Fruit fly (Drosophila melanogaster) whole organism, embryonic: ENCODE results near the gene Targ1.

Experiments used
- B-H1 ChIP-seq: fragments of 200-800 bp; sonication (Bioruptor generic); IDR thresholded peaks from 3 replicates; pipeline ENCODE4 v1.3.6; 2022; ENCODE audit warnings: missing biosample characterization, missing genetic modification characterization
- Bteb2 ChIP-seq: fragments of 200-800 bp; sonication (Bioruptor generic); optimal IDR thresholded peaks from 2 replicates; lab custom pipeline; 2016; ENCODE audit warnings: missing biosample characterization, missing genetic modification characterization
- CG10147 ChIP-seq: fragments of 200-800 bp; sonication (Bioruptor generic); optimal IDR thresholded peaks from 2 replicates; lab custom pipeline; 2019; ENCODE audit warnings: missing biosample characterization, mild to moderate bottlenecking, missing genetic modification characterization, moderate library complexity
- CG10462 ChIP-seq: fragments of 200-800 bp; sonication (Bioruptor generic); optimal IDR thresholded peaks from 2 replicates; lab custom pipeline; 2016; ENCODE audit warnings: missing biosample characterization, missing genetic modification characterization
- CG10565 ChIP-seq: fragments of 200-800 bp; sonication (Bioruptor generic); optimal IDR thresholded peaks from 3 replicates; lab custom pipeline; 2016; ENCODE audit warnings: missing biosample characterization, mild to moderate bottlenecking, missing genetic modification characterization
- CG11247 ChIP-seq: fragments of 200-800 bp; sonication (Bioruptor generic); IDR thresholded peaks from 2 replicates; pipeline ENCODE4 v1.3.6; 2022; ENCODE audit warnings: missing biosample characterization, missing genetic modification characterization
- CG11398 ChIP-seq: fragments of 200-800 bp; sonication (Bioruptor generic); optimal IDR thresholded peaks from 2 replicates; lab custom pipeline; 2016; ENCODE audit warnings: missing biosample characterization, missing genetic modification characterization
- CG11504 ChIP-seq: fragments of 200-800 bp; sonication (Bioruptor generic); optimal IDR thresholded peaks from 3 replicates; lab custom pipeline; 2019; ENCODE audit warnings: missing biosample characterization, mild to moderate bottlenecking, missing genetic modification characterization, moderate library complexity
- CG13123 ChIP-seq: fragments of 200-800 bp; sonication (Bioruptor generic); optimal IDR thresholded peaks from 2 replicates; lab custom pipeline; 2016; ENCODE audit warnings: missing biosample characterization, missing genetic modification characterization
- CG13424 ChIP-seq: fragments of 200-800 bp; sonication (Bioruptor generic); optimal IDR thresholded peaks from 2 replicates; lab custom pipeline; 2019; ENCODE audit warnings: missing biosample characterization, mild to moderate bottlenecking, missing genetic modification characterization, moderate library complexity
- CG14710 ChIP-seq: fragments of 200-800 bp; sonication (Bioruptor generic); optimal IDR thresholded peaks from 3 replicates; lab custom pipeline; 2019; ENCODE audit warnings: missing biosample characterization, mild to moderate bottlenecking, missing genetic modification characterization, moderate library complexity
- CG15514 ChIP-seq: fragments of 200-800 bp; sonication (Bioruptor generic); optimal IDR thresholded peaks from 3 replicates; lab custom pipeline; 2017; ENCODE audit warnings: missing biosample characterization, missing genetic modification characterization, mild to moderate bottlenecking, moderate library complexity, missing genetic modification reagents
- CG17802 ChIP-seq: fragments of 200-800 bp; sonication (Bioruptor generic); optimal IDR thresholded peaks from 2 replicates; lab custom pipeline; 2018; ENCODE audit warnings: missing biosample characterization, mild to moderate bottlenecking, missing genetic modification characterization, moderate library complexity
- CG1792 ChIP-seq: fragments of 200-800 bp; sonication (Bioruptor generic); optimal IDR thresholded peaks from 2 replicates; lab custom pipeline; 2016; ENCODE audit warnings: missing biosample characterization, missing genetic modification characterization
- CG18599 ChIP-seq: fragments of 200-800 bp; sonication (Bioruptor generic); optimal IDR thresholded peaks from 3 replicates; lab custom pipeline; 2017; ENCODE audit warnings: missing biosample characterization, missing genetic modification characterization, mild to moderate bottlenecking, moderate library complexity, missing genetic modification reagents
- CG2712 ChIP-seq: fragments of 200-800 bp; optimal IDR thresholded peaks from 3 replicates; lab custom pipeline; 2019; ENCODE audit warnings: missing biosample characterization, mild to moderate bottlenecking, missing genetic modification characterization, moderate library complexity
- CG32772 ChIP-seq: fragments of 200-800 bp; sonication (Bioruptor generic); IDR thresholded peaks from 2 replicates; pipeline ENCODE4 v1.3.6; 2022; ENCODE audit warnings: missing biosample characterization, missing genetic modification characterization
- CG4617 ChIP-seq: fragments of 200-800 bp; sonication (Bioruptor generic); optimal IDR thresholded peaks from 3 replicates; lab custom pipeline; 2016; ENCODE audit warnings: missing biosample characterization, missing genetic modification characterization, borderline replicate concordance
- CG5953 ChIP-seq: fragments of 200-800 bp; sonication (Bioruptor generic); IDR thresholded peaks from 2 replicates; pipeline ENCODE4 v1.3.6; 2022; ENCODE audit warnings: missing biosample characterization, missing genetic modification characterization
- CG7271 ChIP-seq: fragments of 200-800 bp; sonication (Bioruptor generic); optimal IDR thresholded peaks from 2 replicates; lab custom pipeline; 2018; ENCODE audit warnings: missing biosample characterization, mild to moderate bottlenecking, missing genetic modification characterization, moderate library complexity
- CG9876 ChIP-seq: fragments of 200-800 bp; sonication (Bioruptor generic); optimal IDR thresholded peaks from 2 replicates; lab custom pipeline; 2016; ENCODE audit warnings: missing biosample characterization, missing genetic modification characterization
- Dip2 ChIP-seq: fragments of 200-800 bp; sonication (Bioruptor generic); IDR thresholded peaks from 2 replicates; pipeline ENCODE4 v1.3.6; 2022; ENCODE audit warnings: missing biosample characterization, missing genetic modification characterization
- Doc3 ChIP-seq: fragments of 200-800 bp; sonication (Bioruptor generic); IDR thresholded peaks from 3 replicates; pipeline ENCODE4 v1.3.6; 2022; ENCODE audit warnings: missing biosample characterization, missing genetic modification characterization; ENCODE audit not compliant: partially characterized antibody
- Dref ChIP-seq: fragments of 200-800 bp; sonication (Bioruptor generic); IDR thresholded peaks from 2 replicates; pipeline ENCODE4 v1.3.6; 2022; ENCODE audit warnings: missing biosample characterization, missing genetic modification characterization
- H2.0 ChIP-seq: fragments of 200-800 bp; sonication (Bioruptor generic); IDR thresholded peaks from 2 replicates; pipeline ENCODE4 v1.3.6; 2022; ENCODE audit warnings: missing biosample characterization, missing genetic modification characterization
- Hey ChIP-seq: fragments of 200-800 bp; sonication (Bioruptor generic); optimal IDR thresholded peaks from 3 replicates; lab custom pipeline; 2018; ENCODE audit warnings: missing biosample characterization, mild to moderate bottlenecking, missing genetic modification characterization
- HmgD ChIP-seq: fragments of 200-800 bp; sonication (Bioruptor generic); optimal IDR thresholded peaks from 3 replicates; lab custom pipeline; 2016; ENCODE audit warnings: missing biosample characterization, missing genetic modification characterization
- Hmx ChIP-seq: fragments of 200-800 bp; sonication (Bioruptor generic); optimal IDR thresholded peaks from 2 replicates; lab custom pipeline; 2016; ENCODE audit warnings: missing biosample characterization, missing genetic modification characterization
- Jarid2 ChIP-seq: fragments of 200-800 bp; sonication (Bioruptor generic); optimal IDR thresholded peaks from 3 replicates; lab custom pipeline; 2017; ENCODE audit warnings: mild to moderate bottlenecking, missing biosample characterization, missing genetic modification reagents, missing genetic modification characterization
- Optix ChIP-seq: fragments of 200-800 bp; sonication (Bioruptor generic); IDR thresholded peaks from 3 replicates; pipeline ENCODE4 v1.3.6; 2022; ENCODE audit warnings: missing biosample characterization, missing genetic modification characterization
- Rx ChIP-seq: fragments of 200-800 bp; sonication (Bioruptor generic); IDR thresholded peaks from 2 replicates; pipeline ENCODE4 v1.3.6; 2022; ENCODE audit warnings: missing biosample characterization, missing genetic modification characterization
- Scr ChIP-seq: fragments of 200-800 bp; sonication (Bioruptor generic); IDR thresholded peaks from 2 replicates; pipeline ENCODE4 v1.3.6; 2022; ENCODE audit warnings: missing biosample characterization, missing genetic modification characterization; ENCODE audit not compliant: partially characterized antibody
- TFAM ChIP-seq: fragments of 200-800 bp; sonication (Bioruptor generic); optimal IDR thresholded peaks from 2 replicates; lab custom pipeline; 2017; ENCODE audit warnings: missing biosample characterization, missing genetic modification characterization, inconsistent platforms
- ara ChIP-seq: fragments of 200-800 bp; sonication (Bioruptor generic); IDR thresholded peaks from 2 replicates; pipeline ENCODE4 v1.3.6; 2022; ENCODE audit warnings: missing biosample characterization, missing genetic modification characterization
- esg ChIP-seq: fragments of 200-800 bp; sonication (Bioruptor generic); conservative IDR thresholded peaks from 2 replicates; pipeline ENCODE4 v1.3.6; 2022; ENCODE audit warnings: missing biosample characterization, missing genetic modification characterization
- ewg ChIP-seq: fragments of 200-800 bp; sonication (Bioruptor generic); optimal IDR thresholded peaks from 3 replicates; lab custom pipeline; 2017; ENCODE audit warnings: mild to moderate bottlenecking, missing biosample characterization, missing genetic modification reagents, missing genetic modification characterization
- fu2 ChIP-seq: fragments of 200-800 bp; sonication (Bioruptor generic); optimal IDR thresholded peaks from 2 replicates; lab custom pipeline; 2016; ENCODE audit warnings: missing biosample characterization, missing genetic modification characterization
- gem ChIP-seq: fragments of 200-800 bp; sonication (Bioruptor generic); optimal IDR thresholded peaks from 2 replicates; lab custom pipeline; 2019; ENCODE audit warnings: missing biosample characterization, mild to moderate bottlenecking, missing genetic modification characterization, moderate library complexity
- ham ChIP-seq: fragments of 200-800 bp; sonication (Bioruptor generic); IDR thresholded peaks from 2 replicates; pipeline ENCODE4 v1.3.6; 2022; ENCODE audit warnings: missing biosample characterization, missing genetic modification characterization
- hbn ChIP-seq: fragments of 200-800 bp; sonication (Bioruptor generic); IDR thresholded peaks from 2 replicates; pipeline ENCODE4 v1.3.6; 2022; ENCODE audit warnings: missing biosample characterization, missing genetic modification characterization; ENCODE audit not compliant: partially characterized antibody
- insv ChIP-seq, 2 experiments: fragments of 200-800 bp; sonication (Bioruptor generic); optimal IDR thresholded peaks; 3 replicates each; lab custom pipeline; 2016 to 2018; ENCODE audit warnings: missing biosample characterization in 2 of 2, missing genetic modification characterization in 2 of 2
- nerfin-2 ChIP-seq: fragments of 200-800 bp; sonication (Bioruptor generic); IDR thresholded peaks from 2 replicates; pipeline ENCODE4 v1.3.6; 2022; ENCODE audit warnings: missing biosample characterization, missing genetic modification characterization; ENCODE audit not compliant: partially characterized antibody
- nom ChIP-seq: fragments of 200-800 bp; sonication (Bioruptor generic); optimal IDR thresholded peaks from 2 replicates; lab custom pipeline; 2017; ENCODE audit warnings: missing biosample characterization, missing genetic modification characterization, mild to moderate bottlenecking, moderate library complexity, missing genetic modification reagents
- onecut ChIP-seq: fragments of 200-800 bp; sonication (Bioruptor generic); IDR thresholded peaks from 2 replicates; pipeline ENCODE4 v1.3.6; 2022; ENCODE audit warnings: missing biosample characterization, missing genetic modification characterization
- pita ChIP-seq: fragments of 200-800 bp; sonication (Bioruptor generic); optimal IDR thresholded peaks from 2 replicates; lab custom pipeline; 2017; ENCODE audit warnings: missing biosample characterization, mild to moderate bottlenecking, missing genetic modification characterization
- pnt ChIP-seq: fragments of 200-800 bp; sonication (Bioruptor generic); optimal IDR thresholded peaks from 3 replicates; lab custom pipeline; 2016; ENCODE audit warnings: missing biosample characterization, missing genetic modification characterization
- slbo ChIP-seq: fragments of 200-800 bp; sonication (Bioruptor generic); IDR thresholded peaks from 2 replicates; pipeline ENCODE4 v1.3.6; 2022; ENCODE audit warnings: missing biosample characterization, missing genetic modification characterization
- sqz ChIP-seq: fragments of 200-800 bp; sonication (Bioruptor generic); optimal IDR thresholded peaks from 3 replicates; lab custom pipeline; 2018; ENCODE audit warnings: missing biosample characterization, mild to moderate bottlenecking, missing genetic modification characterization
- tio ChIP-seq: fragments of 200-800 bp; sonication (Bioruptor generic); optimal IDR thresholded peaks from 2 replicates; lab custom pipeline; 2017; ENCODE audit warnings: missing biosample characterization, missing genetic modification characterization, inconsistent platforms
- toy ChIP-seq: fragments of 200-800 bp; sonication (Bioruptor generic); IDR thresholded peaks from 2 replicates; pipeline ENCODE4 v1.3.6; 2022; ENCODE audit warnings: missing biosample characterization, missing genetic modification characterization

Gene Targ1

DNA sequence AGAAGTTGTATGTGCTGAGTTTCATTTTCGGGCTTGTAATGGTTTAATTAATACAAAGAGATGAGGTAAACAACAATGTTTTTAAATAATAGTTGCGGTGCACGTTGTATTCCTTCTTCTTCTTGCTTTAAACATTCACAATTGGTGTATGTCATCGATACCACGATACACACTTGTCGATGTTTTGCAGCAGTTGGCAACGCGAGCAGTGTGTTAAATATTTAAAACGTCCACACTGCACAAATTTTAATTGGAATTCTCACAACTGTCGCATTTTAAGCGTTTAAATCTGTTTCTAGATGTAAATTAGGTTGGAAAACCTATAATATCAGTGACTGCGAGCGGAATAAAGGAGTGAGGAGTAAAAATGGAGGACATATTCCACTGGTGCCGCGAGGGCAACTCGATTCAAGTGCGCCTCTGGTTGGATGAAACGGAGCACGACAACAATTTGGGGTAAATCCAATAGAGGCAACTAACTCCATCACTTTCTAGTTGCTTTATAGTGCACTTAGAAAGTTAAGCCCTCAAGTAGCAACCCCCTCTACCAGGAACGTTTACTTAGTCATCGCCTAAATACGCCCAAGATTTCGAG, 14.1 kb upstream of the Targ1 start, which contains the start of the genes Trmt112 and Ilk:
Gene Trmt112, minus strand, starts transcription at position 143 of the 595 bp plus-strand sequence.
Gene Ilk, plus strand, starts transcription at position 205 of the 595 bp plus-strand sequence.
- TF ChIP-seq ham (GFP tag; lab: Robert Waterston, UW) (no peak), CG11247 (no peak), CG18599 (GFP tag; lab: Kevin White, UChicago) (no peak), CG11504 (tag; lab: Kevin White, UChicago) (no peak), Dip2 (GFP tag; lab: Robert Waterston, UW) (no peak), onecut (GFP tag; lab: Robert Waterston, UW) (peak; percentile 78; the same call in 1 of the 2 replicates), B-H1 (GFP tag; lab: Robert Waterston, UW) (no peak), CG13424 (tag; lab: Kevin White, UChicago) (no peak), CG9876 (GFP tag; lab: Kevin White, UChicago) (no peak), gem (tag; lab: Kevin White, UChicago) (no peak), hbn (GFP tag; lab: Robert Waterston, UW) (peak; percentile 73), toy (GFP tag; lab: Robert Waterston, UW) (no peak), insv (GFP tag; optimal IDR thresholded peaks at IDR 0.05; lab: Kevin White, UChicago) (peak in 1 of 2 experiments; percentile 77), ewg (GFP tag; lab: Kevin White, UChicago) (peak; percentile 7), Scr (GFP tag; lab: Robert Waterston, UW) (peak; percentile 78), HmgD (GFP tag; lab: Kevin White, UChicago) (peak; percentile 10), H2.0 (GFP tag; lab: Robert Waterston, UW) (no peak), CG2712 (tag; lab: Kevin White, UChicago) (peak; percentile 45), CG10565 (GFP tag; lab: Kevin White, UChicago) (no peak), CG5953 (GFP tag; lab: Robert Waterston, UW) (no peak), CG10147 (GFP tag; lab: Kevin White, UChicago) (no peak), Hey (tag; lab: Kevin White, UChicago) (no peak), CG4617 (GFP tag; lab: Kevin White, UChicago) (peak; percentile 99), CG17802 (tag; lab: Kevin White, UChicago) (peak; percentile 41), Doc3 (GFP tag; lab: Robert Waterston, UW) (peak; percentile 61; the same call in 1 of the 3 replicates), CG10462 (GFP tag; lab: Kevin White, UChicago) (no peak), CG14710 (peak; percentile 51), CG1792 (GFP tag; lab: Kevin White, UChicago) (no peak), TFAM (GFP tag; lab: Kevin White, UChicago) (no peak), Jarid2 (no peak), ara (GFP tag; lab: Robert Waterston, UW) (no peak), pita (GFP tag; lab: Kevin White, UChicago) (no peak), pnt (GFP tag; lab: Kevin White, UChicago) (no peak), Optix (no peak), CG32772 (GFP tag; lab: Robert Waterston, UW) (no peak), esg (GFP tag; lab: Robert Waterston, UW) (no peak), CG7271 (tag; lab: Kevin White, UChicago) (no peak), slbo (GFP tag; lab: Robert Waterston, UW) (0 out of 2 replicates have a peak, but pooled peaks have one; percentile 12), Hmx (GFP tag; lab: Kevin White, UChicago) (no peak), fu2 (GFP tag; lab: Kevin White, UChicago) (no peak), nom (no peak), CG13123 (no peak), CG15514 (GFP tag; lab: Kevin White, UChicago) (peak; percentile 58), Dref (GFP tag; lab: Robert Waterston, UW) (peak; percentile 95), nerfin-2 (peak; percentile 67), CG11398 (GFP tag; lab: Kevin White, UChicago) (no peak), sqz (GFP tag; lab: Kevin White, UChicago) (no peak), tio (GFP tag; lab: Kevin White, UChicago) (no peak), Bteb2 (GFP tag; lab: Kevin White, UChicago) (no peak), Rx (GFP tag; lab: Robert Waterston, UW) (no peak)
